Fruit fly (Drosophila melanogaster) whole organism, embryonic: ENCODE measurements around the gene cup.

Experiments used
- Abd-B ChIP-seq: fragments of 200-800 bp; sonication (Bioruptor generic); optimal IDR thresholded peaks from 2 replicates; lab custom pipeline; 2018; ENCODE audit warnings: missing biosample characterization, mild to moderate bottlenecking, missing genetic modification characterization, moderate library complexity
- Bgb ChIP-seq: fragments of 200-800 bp; sonication (Bioruptor generic); IDR thresholded peaks from 2 replicates; pipeline ENCODE4 v1.3.6; 2022; ENCODE audit warnings: missing biosample characterization, missing genetic modification characterization; ENCODE audit not compliant: partially characterized antibody
- CG10267 ChIP-seq: fragments of 200-800 bp; sonication (Bioruptor generic); optimal IDR thresholded peaks from 2 replicates; lab custom pipeline; 2018; ENCODE audit warnings: missing biosample characterization, mild to moderate bottlenecking, missing genetic modification characterization, moderate library complexity
- CG10431 ChIP-seq: fragments of 200-800 bp; sonication (Bioruptor generic); optimal IDR thresholded peaks from 3 replicates; lab custom pipeline; 2018; ENCODE audit warnings: missing biosample characterization, mild to moderate bottlenecking, missing genetic modification characterization
- CG13123 ChIP-seq: fragments of 200-800 bp; sonication (Bioruptor generic); optimal IDR thresholded peaks from 2 replicates; lab custom pipeline; 2016; ENCODE audit warnings: missing biosample characterization, missing genetic modification characterization
- CG13287 ChIP-seq: fragments of 200-800 bp; sonication (Bioruptor generic); IDR thresholded peaks from 2 replicates; pipeline ENCODE4 v1.3.6; 2022; ENCODE audit warnings: missing biosample characterization, missing genetic modification characterization; ENCODE audit not compliant: partially characterized antibody
- CG17802 ChIP-seq: fragments of 200-800 bp; sonication (Bioruptor generic); optimal IDR thresholded peaks from 2 replicates; lab custom pipeline; 2018; ENCODE audit warnings: missing biosample characterization, mild to moderate bottlenecking, missing genetic modification characterization, moderate library complexity
- CG17912 ChIP-seq: fragments of 200-800 bp; sonication (Bioruptor generic); optimal IDR thresholded peaks from 2 replicates; lab custom pipeline; 2018; ENCODE audit warnings: missing biosample characterization, mild to moderate bottlenecking, missing genetic modification characterization
- CG18262 ChIP-seq: fragments of 200-800 bp; optimal IDR thresholded peaks from 3 replicates; lab custom pipeline; 2019; ENCODE audit warnings: missing biosample characterization, mild to moderate bottlenecking, missing genetic modification characterization, moderate library complexity
- CG1832 ChIP-seq: fragments of 200-800 bp; sonication (Bioruptor generic); optimal IDR thresholded peaks from 2 replicates; lab custom pipeline; 2017; ENCODE audit warnings: missing biosample characterization, mild to moderate bottlenecking, missing genetic modification characterization, inconsistent platforms
- CG2712 ChIP-seq: fragments of 200-800 bp; optimal IDR thresholded peaks from 3 replicates; lab custom pipeline; 2019; ENCODE audit warnings: missing biosample characterization, mild to moderate bottlenecking, missing genetic modification characterization, moderate library complexity
- CG30431 ChIP-seq: fragments of 200-800 bp; sonication (Bioruptor generic); optimal IDR thresholded peaks from 2 replicates; lab custom pipeline; 2017; ENCODE audit warnings: missing biosample characterization, missing genetic modification characterization
- CG34224 ChIP-seq: fragments of 200-800 bp; sonication (Bioruptor generic); IDR thresholded peaks from 3 replicates; pipeline ENCODE4 v1.3.6; 2022; ENCODE audit warnings: missing biosample characterization, missing genetic modification characterization; ENCODE audit not compliant: partially characterized antibody
- CG4730 ChIP-seq: fragments of 200-800 bp; sonication (Bioruptor generic); IDR thresholded peaks from 2 replicates; pipeline ENCODE4 v1.3.6; 2022; ENCODE audit warnings: missing biosample characterization, missing genetic modification characterization
- CG6272 ChIP-seq: fragments of 200-800 bp; sonication (Bioruptor generic); IDR thresholded peaks from 2 replicates; pipeline ENCODE4 v1.3.6; 2022; ENCODE audit warnings: missing biosample characterization, missing genetic modification characterization
- CG7928 ChIP-seq: fragments of 200-800 bp; sonication (Bioruptor generic); optimal IDR thresholded peaks from 2 replicates; lab custom pipeline; 2017; ENCODE audit warnings: missing biosample characterization, mild to moderate bottlenecking, missing genetic modification characterization
- CG9817 ChIP-seq: fragments of 200-800 bp; sonication (Bioruptor generic); optimal IDR thresholded peaks from 2 replicates; lab custom pipeline; 2018; ENCODE audit warnings: missing biosample characterization, mild to moderate bottlenecking, missing genetic modification characterization, moderate library complexity
- Deaf1 ChIP-seq: fragments of 200-800 bp; optimal IDR thresholded peaks from 3 replicates; lab custom pipeline; 2019; ENCODE audit warnings: missing biosample characterization, mild to moderate bottlenecking, missing genetic modification characterization, moderate library complexity
- Dip3 ChIP-seq: fragments of 200-800 bp; sonication (Bioruptor generic); optimal IDR thresholded peaks from 3 replicates; lab custom pipeline; 2016; ENCODE audit warnings: missing biosample characterization, missing genetic modification characterization
- Dll ChIP-seq: fragments of 200-800 bp; sonication (Bioruptor generic); IDR thresholded peaks from 4 replicates; pipeline ENCODE4 v1.3.6; 2022; ENCODE audit warnings: missing biosample characterization, missing genetic modification characterization; ENCODE audit not compliant: partially characterized antibody
- Drgx ChIP-seq: fragments of 200-800 bp; sonication (Bioruptor generic); IDR thresholded peaks from 2 replicates; pipeline ENCODE4 v1.3.6; 2022; ENCODE audit warnings: missing biosample characterization, missing genetic modification characterization
- E2f1 ChIP-seq: fragments of 200-800 bp; sonication (Bioruptor generic); IDR thresholded peaks from 2 replicates; pipeline ENCODE4 v1.3.6; 2022; ENCODE audit warnings: missing biosample characterization, missing genetic modification characterization
- H2.0 ChIP-seq: fragments of 200-800 bp; sonication (Bioruptor generic); IDR thresholded peaks from 2 replicates; pipeline ENCODE4 v1.3.6; 2022; ENCODE audit warnings: missing biosample characterization, missing genetic modification characterization
- HLH3B ChIP-seq: fragments of 200-800 bp; sonication (Bioruptor generic); IDR thresholded peaks from 2 replicates; pipeline ENCODE4 v1.3.6; 2022; ENCODE audit warnings: missing biosample characterization, missing genetic modification characterization
- Hmr ChIP-seq: fragments of 200-800 bp; sonication (Bioruptor generic); optimal IDR thresholded peaks from 3 replicates; lab custom pipeline; 2017; ENCODE audit warnings: mild to moderate bottlenecking, missing biosample characterization, missing genetic modification reagents, missing genetic modification characterization
- Jarid2 ChIP-seq: fragments of 200-800 bp; sonication (Bioruptor generic); optimal IDR thresholded peaks from 3 replicates; lab custom pipeline; 2017; ENCODE audit warnings: mild to moderate bottlenecking, missing biosample characterization, missing genetic modification reagents, missing genetic modification characterization
- Mad ChIP-seq: fragments of 200-800 bp; sonication (Bioruptor generic); optimal IDR thresholded peaks from 2 replicates; lab custom pipeline; 2016; ENCODE audit warnings: missing biosample characterization, missing genetic modification characterization
- Meics ChIP-seq: fragments of 200-800 bp; sonication (Bioruptor generic); optimal IDR thresholded peaks from 2 replicates; lab custom pipeline; 2017; ENCODE audit warnings: missing biosample characterization, mild to moderate bottlenecking, missing genetic modification characterization
- Nf-YC ChIP-seq: fragments of 200-800 bp; optimal IDR thresholded peaks from 3 replicates; lab custom pipeline; 2019; ENCODE audit warnings: missing biosample characterization, mild to moderate bottlenecking, missing genetic modification characterization, moderate library complexity
- Optix ChIP-seq: fragments of 200-800 bp; sonication (Bioruptor generic); IDR thresholded peaks from 3 replicates; pipeline ENCODE4 v1.3.6; 2022; ENCODE audit warnings: missing biosample characterization, missing genetic modification characterization
- Ravus ChIP-seq: fragments of 200-800 bp; sonication (Bioruptor generic); IDR thresholded peaks from 2 replicates; pipeline ENCODE4 v1.3.6; 2022; ENCODE audit warnings: missing biosample characterization, missing genetic modification characterization
- Rx ChIP-seq: fragments of 200-800 bp; sonication (Bioruptor generic); IDR thresholded peaks from 2 replicates; pipeline ENCODE4 v1.3.6; 2022; ENCODE audit warnings: missing biosample characterization, missing genetic modification characterization
- Side ChIP-seq: fragments of 200-800 bp; sonication (Bioruptor generic); optimal IDR thresholded peaks from 2 replicates; lab custom pipeline; 2016; ENCODE audit warnings: missing biosample characterization, missing genetic modification characterization
- ab ChIP-seq: fragments of 200-800 bp; sonication (Bioruptor generic); optimal IDR thresholded peaks from 2 replicates; lab custom pipeline; 2016; ENCODE audit warnings: missing biosample characterization, missing genetic modification characterization
- aop ChIP-seq: fragments of 200-800 bp; sonication (Bioruptor generic); IDR thresholded peaks from 2 replicates; pipeline ENCODE4 v1.3.6; 2022; ENCODE audit warnings: missing biosample characterization, missing genetic modification characterization
- chn ChIP-seq: fragments of 200-800 bp; sonication (Bioruptor generic); optimal IDR thresholded peaks from 2 replicates; lab custom pipeline; 2016; ENCODE audit warnings: missing biosample characterization, missing genetic modification characterization
- dm ChIP-seq: fragments of 200-800 bp; sonication (Bioruptor generic); optimal IDR thresholded peaks from 3 replicates; lab custom pipeline; 2016; ENCODE audit warnings: missing biosample characterization, missing genetic modification characterization
- ftz-f1 ChIP-seq: fragments of 200-800 bp; sonication (Bioruptor generic); optimal IDR thresholded peaks from 2 replicates; lab custom pipeline; 2016; ENCODE audit warnings: missing biosample characterization, missing genetic modification characterization
- hb ChIP-seq: fragments of 200-800 bp; sonication (Bioruptor generic); IDR thresholded peaks from 3 replicates; pipeline ENCODE4 v1.3.6; 2022; ENCODE audit warnings: missing biosample characterization, missing genetic modification characterization; ENCODE audit not compliant: partially characterized antibody
- klu ChIP-seq: fragments of 200-800 bp; sonication (Bioruptor generic); IDR thresholded peaks from 2 replicates; pipeline ENCODE4 v1.3.6; 2022; ENCODE audit warnings: missing biosample characterization, missing genetic modification characterization
- lab ChIP-seq: fragments of 200-800 bp; sonication (Bioruptor generic); optimal IDR thresholded peaks from 3 replicates; lab custom pipeline; 2017; ENCODE audit warnings: missing biosample characterization, missing genetic modification characterization, mild to moderate bottlenecking, moderate library complexity, missing genetic modification reagents
- lola ChIP-seq, 3 experiments: fragments of >200 bp in 2 of 3; fragments of 200-800 bp in 1 of 3; sonication (Bioruptor generic) in 1 of 3; optimal IDR thresholded peaks; 2 replicates each; lab custom pipeline; 2017 to 2019; ENCODE audit warnings: missing biosample characterization in 3 of 3, missing genetic modification characterization in 3 of 3, mild to moderate bottlenecking in 1 of 3, moderate library complexity in 1 of 3
- nmo ChIP-seq: fragments of 200-800 bp; sonication (Bioruptor generic); optimal IDR thresholded peaks from 2 replicates; lab custom pipeline; 2018; ENCODE audit warnings: missing biosample characterization, mild to moderate bottlenecking, missing genetic modification characterization, moderate library complexity
- pho ChIP-seq: fragments of 200-800 bp; sonication (Bioruptor generic); optimal IDR thresholded peaks from 2 replicates; lab custom pipeline; 2016; ENCODE audit warnings: missing biosample characterization, missing genetic modification characterization
- sd ChIP-seq: fragments of 200-800 bp; sonication (Bioruptor generic); optimal IDR thresholded peaks from 3 replicates; lab custom pipeline; 2018; ENCODE audit warnings: missing biosample characterization, mild to moderate bottlenecking, missing genetic modification characterization, moderate library complexity
- slp2 ChIP-seq: fragments of 200-800 bp; sonication (Bioruptor generic); optimal IDR thresholded peaks from 2 replicates; lab custom pipeline; 2016; ENCODE audit warnings: missing biosample characterization, missing genetic modification characterization
- trem ChIP-seq: fragments of 200-800 bp; optimal IDR thresholded peaks from 3 replicates; lab custom pipeline; 2019; ENCODE audit warnings: missing biosample characterization, mild to moderate bottlenecking, missing genetic modification characterization, moderate library complexity
- tx ChIP-seq: fragments of 200-800 bp; sonication (Bioruptor generic); optimal IDR thresholded peaks from 2 replicates; lab custom pipeline; 2016; ENCODE audit warnings: missing biosample characterization, missing genetic modification characterization

Gene cup

DNA sequence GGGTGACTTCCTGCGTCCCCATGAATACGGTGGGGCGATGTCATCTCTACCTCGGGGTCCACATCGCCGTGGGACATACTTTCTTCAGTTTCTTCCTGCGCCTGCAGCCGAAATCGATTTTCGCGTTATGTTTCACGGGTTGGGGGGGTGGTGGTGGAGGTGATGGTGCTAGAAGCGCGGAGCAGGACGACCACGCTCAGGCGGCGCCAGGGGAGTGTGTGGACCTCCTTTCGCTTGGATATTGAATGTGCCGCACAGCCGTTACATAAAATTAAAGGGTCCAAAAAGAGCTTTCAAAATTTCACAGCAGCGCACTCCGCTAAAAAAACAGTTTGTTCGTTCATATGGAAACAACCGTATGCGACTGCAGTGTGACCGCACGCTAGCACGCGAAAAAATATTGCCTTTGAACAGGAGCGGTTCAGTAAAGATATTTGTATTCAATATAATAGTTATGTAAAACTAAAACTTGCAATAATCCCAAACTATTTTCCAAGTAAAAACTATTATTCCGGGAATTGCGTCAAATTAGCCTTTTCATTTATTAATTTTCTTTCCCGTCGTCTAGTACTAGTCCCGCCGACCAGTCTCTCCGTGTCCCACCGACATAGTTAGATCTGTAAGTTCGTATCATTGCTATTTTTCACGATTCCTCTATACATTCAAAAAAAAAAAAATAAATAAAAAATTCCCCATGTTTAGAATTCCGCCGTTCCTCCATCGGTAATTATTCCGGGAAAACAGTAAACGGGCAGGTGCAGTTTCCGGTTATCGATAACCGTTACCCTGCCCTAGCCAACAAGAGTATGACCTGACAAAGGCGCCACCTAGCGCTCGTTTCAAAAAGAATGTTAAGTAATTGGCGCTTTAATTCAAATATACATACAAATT, 20.8 kb downstream of the cup start, which contains the start of gene Nhe3 (continued):
- TF ChIP-seq CG9817 (tag; lab: Kevin White, UChicago) (peak; percentile 80), tx (GFP tag; lab: Kevin White, UChicago) (peak; percentile 85), hb (GFP tag; lab: Robert Waterston, UW) (no peak), CG13123 (peak; percentile 55), lab (no peak), CG10267 (peak; percentile 72), aop (GFP tag; lab: Robert Waterston, UW) (no peak), Ravus (GFP tag; lab: Robert Waterston, UW) (peak; percentile 45), CG7928 (GFP tag; lab: Kevin White, UChicago) (peak; percentile 46), Hmr (GFP tag; lab: Kevin White, UChicago) (peak; percentile 53), HLH3B (GFP tag; lab: Robert Waterston, UW) (peak; percentile 78), sd (tag; lab: Kevin White, UChicago) (peak; percentile 77), CG34224 (peak; percentile 46), trem (tag; lab: Kevin White, UChicago) (peak; percentile 73), H2.0 (GFP tag; lab: Robert Waterston, UW) (peak; percentile 62), ab (GFP tag; lab: Kevin White, UChicago) (peak; percentile 68), Jarid2 (GFP tag; lab: Kevin White, UChicago) (peak; percentile 84), nmo (GFP tag; lab: Kevin White, UChicago) (peak; percentile 84), Mad (GFP tag; lab: Kevin White, UChicago) (peak; percentile 87), Dip3 (peak; percentile 88), Deaf1 (tag; lab: Kevin White, UChicago) (peak; percentile 26), CG6272 (peak; percentile 83), CG2712 (peak; percentile 82), slp2 (GFP tag; lab: Kevin White, UChicago) (peak; percentile 76), Rx (GFP tag; lab: Robert Waterston, UW) (peak; percentile 80), klu (peak; percentile 74), Optix (GFP tag; lab: Robert Waterston, UW) (peak; percentile 56; the same call in 1 of the 3 replicates), CG13287 (GFP tag; lab: Robert Waterston, UW) (peak; percentile 47; the same call in 1 of the 2 replicates), Dll (GFP tag; lab: Robert Waterston, UW) (peak; percentile 66; the same call in 3 of the 4 replicates), Meics (GFP tag; lab: Kevin White, UChicago) (peak; percentile 77), pho (GFP tag; lab: Kevin White, UChicago) (peak; percentile 87), ftz-f1 (GFP tag; lab: Kevin White, UChicago) (no peak), Nf-YC (peak; percentile 67), CG18262 (tag; lab: Kevin White, UChicago) (peak; percentile 78), CG17802 (peak; percentile 26), dm (GFP tag; lab: Kevin White, UChicago) (peak; percentile 39), E2f1 (GFP tag; lab: Robert Waterston, UW) (peak; percentile 71), CG1832 (GFP tag; lab: Kevin White, UChicago) (no peak), Side (GFP tag; lab: Kevin White, UChicago) (peak; percentile 69), CG30431 (GFP tag; lab: Kevin White, UChicago) (peak; percentile 70), Abd-B (peak; percentile 74), Bgb (GFP tag; lab: Robert Waterston, UW) (peak; percentile 60; the same call in 1 of the 2 replicates), CG17912 (GFP tag; lab: Kevin White, UChicago) (no peak), CG10431 (GFP tag; lab: Kevin White, UChicago) (peak; percentile 33), Drgx (GFP tag; lab: Robert Waterston, UW) (peak; percentile 67), chn (GFP tag; lab: Kevin White, UChicago) (peak; percentile 81), CG4730 (GFP tag; lab: Robert Waterston, UW) (peak; percentile 69), lola (GFP tag; optimal IDR thresholded peaks at IDR 0.05; lab: Kevin White, UChicago) (peak in 1 of 3 experiments; percentile 70)
